Fruit fly (Drosophila melanogaster): ENCODE results near the gene CG45101.
A peak's percentile ranks its signal among the peaks of the same experiment; 100 is the strongest.

The CG45101 gene

dm6 chr3L:11091943-11092609, 27.3 kb downstream of the CG45101 start (continued):
- TF ChIP-seq PHDP (tag; optimal IDR thresholded peaks at IDR 0.05) (no peak), MESR4 (GFP tag; optimal IDR thresholded peaks at IDR 0.05) (no peak), CG1233 (GFP tag; optimal IDR thresholded peaks at IDR 0.05) (peak; percentile 12), nerfin-1 (tag; optimal IDR thresholded peaks at IDR 0.05) (no peak), CkIIα-i1 (GFP tag; IDR thresholded peaks at IDR 0.05) (no peak), CG6254 (GFP tag; optimal IDR thresholded peaks at IDR 0.05) (peak; percentile 26), NFAT (GFP tag; IDR thresholded peaks at IDR 0.05) (no peak; the same call in 1 of the 2 replicates), CG1529 (GFP tag; optimal IDR thresholded peaks at IDR 0.05) (peak; percentile 3), CG14050 (GFP tag; IDR thresholded peaks at IDR 0.05) (no peak), CG18764 (GFP tag; optimal IDR thresholded peaks at IDR 0.05) (peak; percentile 52), sob (GFP tag; IDR thresholded peaks at IDR 0.05) (peak; percentile 78), cwo (GFP tag; optimal IDR thresholded peaks at IDR 0.05) (peak; percentile 54), Trl (optimal IDR thresholded peaks at IDR 0.05) (no peak), Trl (GFP tag; optimal IDR thresholded peaks at IDR 0.05) (peak; percentile 68), ttk (GFP tag; IDR thresholded peaks at IDR 0.05) (no peak), cato (GFP tag; optimal IDR thresholded peaks at IDR 0.05; ENCODE audit: borderline replicate concordance) (no peak), amos (GFP tag; IDR thresholded peaks at IDR 0.05; ENCODE audit: partially characterized antibody) (0 out of 2 replicates have a peak, but pooled peaks have one; percentile 21), CG17829 (tag; optimal IDR thresholded peaks at IDR 0.05) (peak; percentile 31), eve (GFP tag; optimal IDR thresholded peaks at IDR 0.05) (peak in 1 of 2 experiments; percentile 58), Ssrp (tag; optimal IDR thresholded peaks at IDR 0.05) (no peak), CG4328 (GFP tag; optimal IDR thresholded peaks at IDR 0.05) (peak; percentile 35), CG9932 (GFP tag; IDR thresholded peaks at IDR 0.05) (peak; percentile 53), CG2120 (GFP tag; optimal IDR thresholded peaks at IDR 0.05) (peak; percentile 48), CG7963 (GFP tag; IDR thresholded peaks at IDR 0.05; ENCODE audit: partially characterized antibody) (0 out of 3 replicates have a peak, but pooled peaks have one; percentile 13), MTF-1 (GFP tag; optimal IDR thresholded peaks at IDR 0.05; ENCODE audit: borderline replicate concordance) (peak; percentile 28), ssp (GFP tag; IDR thresholded peaks at IDR 0.05) (no peak), gro (GFP tag; optimal IDR thresholded peaks at IDR 0.05) (peak; percentile 47), CG12071 (GFP tag; optimal IDR thresholded peaks at IDR 0.05) (no peak), ac (GFP tag; optimal IDR thresholded peaks at IDR 0.05) (no peak), CG2129 (GFP tag; IDR thresholded peaks at IDR 0.05; ENCODE audit: partially characterized antibody) (no peak), vvl (GFP tag; IDR thresholded peaks at IDR 0.05) (peak; percentile 79), CG10147 (GFP tag; optimal IDR thresholded peaks at IDR 0.05) (no peak), Adf1 (GFP tag; IDR thresholded peaks at IDR 0.05) (no peak), HmgZ (tag; optimal IDR thresholded peaks at IDR 0.05) (peak; percentile 42), CG32532 (GFP tag; IDR thresholded peaks at IDR 0.05) (0 out of 2 replicates have a peak, but pooled peaks have one; percentile 43), Fer3 (tag; optimal IDR thresholded peaks at IDR 0.05) (peak; percentile 24), Max (GFP tag; optimal IDR thresholded peaks at IDR 0.05) (peak; percentile 7), CG17361 (GFP tag; IDR thresholded peaks at IDR 0.05) (no peak), wek (GFP tag; optimal IDR thresholded peaks at IDR 0.05) (no peak), CG9876 (GFP tag; optimal IDR thresholded peaks at IDR 0.05) (peak; percentile 59), Nf-YA (GFP tag; IDR thresholded peaks at IDR 0.05) (no peak), chn (GFP tag; optimal IDR thresholded peaks at IDR 0.05) (peak; percentile 88), Stat92E (GFP tag; optimal IDR thresholded peaks at IDR 0.05) (no peak), CG15269 (tag; optimal IDR thresholded peaks at IDR 0.05) (no peak), kni (GFP tag; optimal IDR thresholded peaks at IDR 0.05) (peak; percentile 79), croc (GFP tag; conservative IDR thresholded peaks at IDR 0.05) (no peak), tup (GFP tag; optimal IDR thresholded peaks at IDR 0.05) (no peak), zfh1 (GFP tag; IDR thresholded peaks at IDR 0.05) (peak; percentile 66; the same call in 2 of the 3 replicates)

All from whole organism, embryonic.